Worm (Caenorhabditis elegans) whole organism, L4 larva: ENCODE results near the gene nhr-101.

ENCODE experiments used
- F26F4.8 ChIP-seq: fragments of 200-800 bp; sonication (Bioruptor generic); conservative IDR thresholded peaks from 2 replicates; pipeline ENCODE4 v1.3.6; 2022; ENCODE audit warnings: missing genetic modification characterization, missing compliant biosample characterization
- F37D6.2 ChIP-seq: sonication (generic microtip); optimal IDR thresholded peaks from 2 replicates; lab custom pipeline; 2016; ENCODE audit warnings: mild to moderate bottlenecking, missing genetic modification characterization, missing compliant biosample characterization
- F44E2.7 ChIP-seq: fragments of 200-800 bp; sonication (Bioruptor generic); IDR thresholded peaks from 2 replicates; pipeline ENCODE4 v2.1.2; 2022; ENCODE audit warnings: missing genetic modification characterization, missing compliant biosample characterization
- T20F7.1 ChIP-seq: fragments of 200-800 bp; sonication (Bioruptor generic); optimal IDR thresholded peaks from 2 replicates; lab custom pipeline; 2018; ENCODE audit warnings: mild to moderate bottlenecking, missing genetic modification characterization, missing compliant biosample characterization
- T26A8.4 ChIP-seq: fragments of 200-800 bp; sonication (Bioruptor generic); IDR thresholded peaks from 2 replicates; pipeline ENCODE4 v1.3.6; 2022; ENCODE audit warnings: missing genetic modification characterization, missing compliant biosample characterization
- Y105C5A.15 ChIP-seq: fragments of 200-800 bp; sonication (Bioruptor generic); IDR thresholded peaks from 2 replicates; pipeline ENCODE4 v1.3.6; 2022; ENCODE audit warnings: missing genetic modification characterization, missing compliant biosample characterization
- Y48G9A.11 ChIP-seq: fragments of 200-800 bp; sonication (Bioruptor generic); IDR thresholded peaks from 2 replicates; pipeline ENCODE4 v1.3.6; 2022; ENCODE audit warnings: missing genetic modification reagents, missing genetic modification characterization, missing compliant biosample characterization
- ZK337.2 ChIP-seq: fragments of 200-800 bp; sonication (Bioruptor generic); IDR thresholded peaks from 2 replicates; pipeline ENCODE4 v1.3.6; 2022; ENCODE audit warnings: missing genetic modification reagents, missing genetic modification characterization, missing compliant biosample characterization
- ama-1 ChIP-seq: fragments of 150-350 bp; optimal IDR thresholded peaks from 2 replicates; lab custom pipeline; 2014; ENCODE audit warnings: inconsistent platforms, mixed read lengths
- ceh-44 ChIP-seq: fragments of 200-800 bp; sonication (Bioruptor generic); IDR thresholded peaks from 2 replicates; pipeline ENCODE4 v1.3.6; 2022; ENCODE audit warnings: missing genetic modification reagents, missing genetic modification characterization, missing compliant biosample characterization
- cey-2 ChIP-seq: sonication (generic microtip); optimal IDR thresholded peaks from 3 replicates; lab custom pipeline; 2017; ENCODE audit warnings: missing genetic modification characterization, mild to moderate bottlenecking, missing compliant biosample characterization, antibody characterized with exemption, borderline replicate concordance; ENCODE audit not compliant: insufficient read depth
- daf-12 ChIP-seq: fragments of 150-350 bp; optimal IDR thresholded peaks from 2 replicates; lab custom pipeline; 2014; ENCODE audit warnings: missing biosample characterization, missing genetic modification reagents, missing genetic modification characterization
- daf-16 ChIP-seq, 3 experiments: sonication (generic microtip); optimal IDR thresholded peaks; 2 replicates each; lab custom pipeline; 2016 to 2017; ENCODE audit warnings: missing genetic modification characterization in 3 of 3, missing genetic modification reagents in 3 of 3, mild to moderate bottlenecking in 2 of 3, missing compliant biosample characterization in 2 of 3, missing biosample characterization in 1 of 3, moderate library complexity in 1 of 3
- daf-19 ChIP-seq: fragments of 200-800 bp; sonication (Bioruptor generic); conservative IDR thresholded peaks from 2 replicates; pipeline ENCODE4 v1.3.6; 2022; ENCODE audit warnings: missing genetic modification characterization, missing compliant biosample characterization
- daf-8 ChIP-seq: fragments of 200-800 bp; sonication (Bioruptor generic); IDR thresholded peaks from 2 replicates; pipeline ENCODE4 v1.3.6; 2022; ENCODE audit warnings: missing genetic modification characterization, missing compliant biosample characterization
- dmd-6 ChIP-seq: fragments of 200-800 bp; sonication (Bioruptor generic); IDR thresholded peaks from 2 replicates; pipeline ENCODE4 v1.3.6; 2022; ENCODE audit warnings: missing genetic modification reagents, missing genetic modification characterization, missing compliant biosample characterization
- dmd-9 ChIP-seq: fragments of 200-800 bp; sonication (Bioruptor generic); IDR thresholded peaks from 2 replicates; pipeline ENCODE4 v1.3.6; 2022; ENCODE audit warnings: missing genetic modification reagents, missing genetic modification characterization, missing compliant biosample characterization
- duxl-1 ChIP-seq: sonication (generic microtip); optimal IDR thresholded peaks from 2 replicates; lab custom pipeline; 2016; ENCODE audit warnings: mild to moderate bottlenecking, missing genetic modification characterization, moderate library complexity, missing compliant biosample characterization; ENCODE audit not compliant: poor library complexity
- dve-1 ChIP-seq: sonication (generic microtip); optimal IDR thresholded peaks from 2 replicates; lab custom pipeline; 2017; ENCODE audit warnings: antibody characterized with exemption, mild to moderate bottlenecking, missing genetic modification characterization, missing compliant biosample characterization; ENCODE audit not compliant: insufficient read depth
- egl-27 ChIP-seq: sonication (generic microtip); optimal IDR thresholded peaks from 3 replicates; lab custom pipeline; 2017; ENCODE audit warnings: missing biosample characterization, missing genetic modification reagents, missing genetic modification characterization
- fkh-10 ChIP-seq: fragments of 150-350 bp; optimal IDR thresholded peaks from 2 replicates; lab custom pipeline; 2014; ENCODE audit warnings: missing biosample characterization, missing genetic modification reagents, missing genetic modification characterization
- hmg-1.1 ChIP-seq: fragments of 200-800 bp; sonication (Bioruptor generic); IDR thresholded peaks from 2 replicates; pipeline ENCODE4 v1.3.6; 2022; ENCODE audit warnings: missing genetic modification reagents, missing genetic modification characterization, missing compliant biosample characterization
- lim-7 ChIP-seq: fragments of 200-800 bp; sonication (Bioruptor generic); IDR thresholded peaks from 2 replicates; pipeline ENCODE4 v1.3.6; 2022; ENCODE audit warnings: missing genetic modification characterization, missing compliant biosample characterization
- lin-1 ChIP-seq: fragments of 200-800 bp; sonication (Bioruptor generic); IDR thresholded peaks from 2 replicates; pipeline ENCODE4 v1.3.6; 2022; ENCODE audit warnings: missing genetic modification reagents, missing genetic modification characterization, missing compliant biosample characterization
- lin-13 ChIP-seq: fragments of 150-350 bp; optimal IDR thresholded peaks from 2 replicates; lab custom pipeline; 2014; ENCODE audit warnings: missing biosample characterization, missing genetic modification reagents, missing genetic modification characterization
- lin-29 ChIP-seq: fragments of 200-800 bp; sonication (Bioruptor generic); IDR thresholded peaks from 2 replicates; pipeline ENCODE4 v1.3.6; 2022; ENCODE audit warnings: missing genetic modification reagents, missing genetic modification characterization, missing compliant biosample characterization
- lir-3 ChIP-seq: sonication (generic microtip); optimal IDR thresholded peaks from 2 replicates; lab custom pipeline; 2016; ENCODE audit warnings: mild to moderate bottlenecking, missing genetic modification characterization, missing compliant biosample characterization
- mdt-29 ChIP-seq: fragments of 200-800 bp; sonication (Bioruptor generic); IDR thresholded peaks from 2 replicates; pipeline ENCODE4 v1.3.6; 2022; ENCODE audit warnings: missing genetic modification reagents, missing genetic modification characterization, missing compliant biosample characterization
- mep-1 ChIP-seq: fragments of 150-350 bp; sonication (generic microtip); optimal IDR thresholded peaks from 3 replicates; lab custom pipeline; 2014; ENCODE audit warnings: missing biosample characterization, missing genetic modification characterization
- nhr-11 ChIP-seq: fragments of 150-350 bp; optimal IDR thresholded peaks from 2 replicates; lab custom pipeline; 2014; ENCODE audit warnings: missing biosample characterization, missing genetic modification characterization
- nhr-237 ChIP-seq: sonication (generic microtip); optimal IDR thresholded peaks from 2 replicates; lab custom pipeline; 2017; ENCODE audit warnings: missing biosample characterization, missing genetic modification characterization
- nhr-25 ChIP-seq: sonication (generic microtip); optimal IDR thresholded peaks from 2 replicates; lab custom pipeline; 2017; ENCODE audit warnings: missing genetic modification characterization, mild to moderate bottlenecking, missing compliant biosample characterization, antibody characterized with exemption, moderate library complexity, borderline replicate concordance; ENCODE audit not compliant: insufficient read depth
- nhr-28 ChIP-seq: fragments of 150-350 bp; optimal IDR thresholded peaks from 2 replicates; lab custom pipeline; 2014; ENCODE audit warnings: missing biosample characterization, missing genetic modification characterization
- nhr-41 ChIP-seq: fragments of 200-800 bp; sonication (Bioruptor generic); IDR thresholded peaks from 2 replicates; pipeline ENCODE4 v1.3.6; 2022; ENCODE audit warnings: missing genetic modification reagents, missing genetic modification characterization, missing compliant biosample characterization
- nhr-42 ChIP-seq: fragments of 200-800 bp; sonication (Bioruptor generic); IDR thresholded peaks from 2 replicates; pipeline ENCODE4 v1.3.6; 2022; ENCODE audit warnings: missing genetic modification characterization, missing compliant biosample characterization
- nhr-48 ChIP-seq: sonication (generic microtip); optimal IDR thresholded peaks from 2 replicates; lab custom pipeline; 2016; ENCODE audit warnings: mild to moderate bottlenecking, missing genetic modification characterization, missing compliant biosample characterization
- nhr-6 ChIP-seq: fragments of 150-350 bp; optimal IDR thresholded peaks from 2 replicates; lab custom pipeline; 2014; ENCODE audit warnings: missing biosample characterization, missing genetic modification characterization
- nhr-76 ChIP-seq: fragments of 150-350 bp; optimal IDR thresholded peaks from 2 replicates; lab custom pipeline; 2014; ENCODE audit warnings: missing biosample characterization, missing genetic modification characterization
- rbr-2 ChIP-seq: sonication (generic microtip); optimal IDR thresholded peaks from 2 replicates; lab custom pipeline; 2016; ENCODE audit warnings: missing genotype, missing genetic modification characterization, missing compliant biosample characterization
- saeg-2 ChIP-seq: fragments of 200-800 bp; sonication (Bioruptor generic); IDR thresholded peaks from 2 replicates; pipeline ENCODE4 v1.3.6; 2022; ENCODE audit warnings: missing genetic modification reagents, missing genetic modification characterization, missing compliant biosample characterization
- set-16 ChIP-seq: fragments of 200-800 bp; sonication (Bioruptor generic); IDR thresholded peaks from 2 replicates; pipeline ENCODE4 v1.3.6; 2022; ENCODE audit warnings: missing genetic modification reagents, missing genetic modification characterization, missing compliant biosample characterization
- skn-1 ChIP-seq: fragments of 150-350 bp; optimal IDR thresholded peaks from 2 replicates; lab custom pipeline; 2014; ENCODE audit warnings: missing biosample characterization, missing genetic modification characterization
- snpc-1.2 ChIP-seq: fragments of 200-800 bp; sonication (Bioruptor generic); IDR thresholded peaks from 2 replicates; pipeline ENCODE4 v1.3.6; 2022; ENCODE audit warnings: missing genetic modification reagents, missing genetic modification characterization, missing compliant biosample characterization
- snpc-4 ChIP-seq: fragments of 150-350 bp; optimal IDR thresholded peaks from 2 replicates; lab custom pipeline; 2014; ENCODE audit warnings: missing biosample characterization, missing genetic modification characterization
- tra-1 ChIP-seq: fragments of 200-800 bp; sonication (Bioruptor generic); IDR thresholded peaks from 2 replicates; pipeline ENCODE4 v1.3.6; 2022; ENCODE audit warnings: missing genetic modification reagents, missing genetic modification characterization, missing compliant biosample characterization
- unc-130 ChIP-seq: sonication (generic microtip); optimal IDR thresholded peaks from 2 replicates; lab custom pipeline; 2016; ENCODE audit warnings: missing genetic modification reagents, missing genetic modification characterization, missing compliant biosample characterization
- zfp-3 ChIP-seq: fragments of 200-800 bp; sonication (Bioruptor generic); conservative IDR thresholded peaks from 2 replicates; pipeline ENCODE4 v1.3.6; 2022; ENCODE audit warnings: missing genetic modification reagents, missing genetic modification characterization, missing compliant biosample characterization
- zip-2 ChIP-seq: fragments of 150-350 bp; optimal IDR thresholded peaks from 2 replicates; lab custom pipeline; 2014; ENCODE audit warnings: missing biosample characterization, missing genetic modification characterization
- ztf-11 ChIP-seq: fragments of 150-350 bp; optimal IDR thresholded peaks from 2 replicates; lab custom pipeline; 2014; ENCODE audit warnings: missing biosample characterization, missing genetic modification characterization
- ztf-7 ChIP-seq: fragments of 150-350 bp; optimal IDR thresholded peaks from 2 replicates; lab custom pipeline; 2014; ENCODE audit warnings: missing biosample characterization, missing genetic modification characterization

Gene nhr-101

ce11 chrV:11531831-11532534, 38.3 kb upstream of the nhr-101 start (continued):
- TF ChIP-seq daf-8 (GFP tag; lab: Robert Waterston, UW) (no peak), lim-7 (GFP tag; lab: Robert Waterston, UW) (no peak), mdt-29 (GFP tag; lab: Robert Waterston, UW) (0 out of 2 replicates have a peak, but pooled peaks have one; percentile 31), saeg-2 (GFP tag; lab: Robert Waterston, UW) (no peak), snpc-1.2 (no peak), hmg-1.1 (peak; percentile 62), ama-1 (lab: Kevin White, UChicago) (no peak), F37D6.2 (no peak), set-16 (GFP tag; lab: Robert Waterston, UW) (peak; percentile 59; the same call in 1 of the 2 replicates), daf-19 (GFP tag; lab: Robert Waterston, UW) (no peak), tra-1 (GFP tag; lab: Robert Waterston, UW) (peak; percentile 81), duxl-1 (no peak), F26F4.8 (no peak), dve-1 (peak; percentile 92), zip-2 (no peak), nhr-76 (tag; lab: Kevin White, UChicago) (no peak), ZK337.2 (no peak), lin-13 (GFP tag; lab: Kevin White, UChicago) (peak; percentile 30), cey-2 (peak; percentile 4), mep-1 (tag; lab: Kevin White, UChicago) (peak; percentile 81), F44E2.7 (GFP tag; lab: Robert Waterston, UW) (no peak), nhr-41 (GFP tag; lab: Robert Waterston, UW) (0 out of 2 replicates have a peak, but pooled peaks have one; percentile 24), snpc-4 (no peak), nhr-11 (tag; lab: Kevin White, UChicago) (peak; percentile 71), ztf-11 (tag; lab: Kevin White, UChicago) (no peak), nhr-42 (GFP tag; lab: Robert Waterston, UW) (no peak), daf-12 (tag; lab: Kevin White, UChicago) (no peak), nhr-6 (peak; percentile 40), dmd-9 (no peak), zfp-3 (peak; percentile 43; the same call in 1 of the 2 replicates), T20F7.1 (peak; percentile 71), rbr-2 (peak; percentile 49), dmd-6 (GFP tag; lab: Robert Waterston, UW) (peak; percentile 92), ztf-7 (tag; lab: Kevin White, UChicago) (no peak), skn-1 (tag; lab: Kevin White, UChicago) (no peak), nhr-25 (tag; lab: Kevin White, UChicago) (peak; percentile 80), egl-27 (tag; lab: Kevin White, UChicago) (no peak), ceh-44 (GFP tag; lab: Robert Waterston, UW) (no peak), Y105C5A.15 (GFP tag; lab: Robert Waterston, UW) (no peak), unc-130 (no peak), Y48G9A.11 (GFP tag; lab: Robert Waterston, UW) (no peak), lin-29 (GFP tag; lab: Robert Waterston, UW) (0 out of 2 replicates have a peak, but pooled peaks have one; percentile 29), lir-3 (no peak), nhr-28 (tag; lab: Kevin White, UChicago) (peak; percentile 94), T26A8.4 (GFP tag; lab: Robert Waterston, UW) (0 out of 2 replicates have a peak, but pooled peaks have one; percentile 40), fkh-10 (no peak), nhr-237 (tag; lab: Kevin White, UChicago) (no peak), nhr-48 (peak; percentile 89), daf-16 (GFP tag; optimal IDR thresholded peaks at IDR 0.05; lab: Kevin White, UChicago) (peak; percentile 62 to 96), daf-16 (tag; optimal IDR thresholded peaks at IDR 0.05; lab: Kevin White, UChicago) (peak; percentile 91), lin-1 (GFP tag; lab: Robert Waterston, UW) (peak; percentile 64)
